Fruit fly (Drosophila melanogaster) whole organism: ENCODE measurements around the gene Rad17.

ENCODE experiments used
- EcR ChIP-seq, 2 experiments: fragments of >200 bp; optimal IDR thresholded peaks; 2 replicates each; lab custom pipeline; 2017; ENCODE audit warnings: missing biosample characterization in 2 of 2, missing genetic modification characterization in 2 of 2, missing genetic modification reagents in 2 of 2
- pan ChIP-seq: fragments of >200 bp; optimal IDR thresholded peaks from 2 replicates; lab custom pipeline; 2017
- psq ChIP-seq: fragments of >200 bp; optimal IDR thresholded peaks from 2 replicates; lab custom pipeline; 2017
- usp ChIP-seq: fragments of >200 bp; optimal IDR thresholded peaks from 2 replicates; lab custom pipeline; 2017; ENCODE audit warnings: missing biosample characterization, missing genetic modification characterization, mixed read lengths

DNA sequence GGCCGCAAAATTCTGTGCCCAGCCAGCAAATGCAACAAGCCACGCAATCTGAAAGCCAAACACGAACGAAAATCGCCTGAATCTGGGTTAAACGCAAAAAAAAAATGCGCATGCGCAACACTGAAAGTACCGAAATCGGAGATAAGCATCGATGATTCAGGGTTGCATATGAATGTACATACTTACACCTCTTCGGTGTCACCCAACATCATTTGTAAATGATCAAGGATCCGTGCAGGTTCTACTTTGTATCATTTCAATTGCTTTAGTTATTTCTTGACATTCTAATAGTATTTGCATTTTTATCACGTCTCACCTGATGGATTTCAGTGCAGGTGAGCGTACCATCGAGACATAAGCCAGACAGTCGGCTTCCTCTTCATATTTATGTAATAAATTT lies 14.1 kb upstream of the Rad17 start:
- no peak for TF ChIP-seq pan (lab: Kevin White, UChicago)
- no peak for TF ChIP-seq psq (lab: Kevin White, UChicago)
- TF ChIP-seq usp (GFP tag; lab: Kevin White, UChicago): no peak
- no peak for TF ChIP-seq EcR (GFP tag; optimal IDR thresholded peaks at IDR 0.05; lab: Kevin White, UChicago)
